Fruit fly (Drosophila melanogaster) whole organism, embryonic: Measurements from ENCODE around the gene CG10140.
A peak's percentile ranks its signal among the peaks of the same experiment; 100 is the strongest.

Experiments used
- Abd-B ChIP-seq: fragments of 200-800 bp; sonication (Bioruptor generic); optimal IDR thresholded peaks from 2 replicates; lab custom pipeline; 2018; ENCODE audit warnings: missing biosample characterization, mild to moderate bottlenecking, missing genetic modification characterization, moderate library complexity
- Atf6 ChIP-seq: fragments of 200-800 bp; sonication (Bioruptor generic); IDR thresholded peaks from 2 replicates; pipeline ENCODE4 v1.3.6; 2022; ENCODE audit warnings: missing biosample characterization, missing genetic modification characterization
- CG10209 ChIP-seq: fragments of 200-800 bp; sonication (Bioruptor generic); optimal IDR thresholded peaks from 3 replicates; lab custom pipeline; 2017; ENCODE audit warnings: missing biosample characterization, mild to moderate bottlenecking, missing genetic modification characterization, missing genetic modification reagents
- CG10565 ChIP-seq: fragments of 200-800 bp; sonication (Bioruptor generic); optimal IDR thresholded peaks from 3 replicates; lab custom pipeline; 2016; ENCODE audit warnings: missing biosample characterization, mild to moderate bottlenecking, missing genetic modification characterization
- CG12744 ChIP-seq: fragments of 200-800 bp; sonication (Bioruptor generic); optimal IDR thresholded peaks from 2 replicates; lab custom pipeline; 2016; ENCODE audit warnings: missing biosample characterization, missing genetic modification characterization
- CG15269 ChIP-seq: fragments of 200-800 bp; sonication (Bioruptor generic); optimal IDR thresholded peaks from 2 replicates; lab custom pipeline; 2018; ENCODE audit warnings: missing biosample characterization, mild to moderate bottlenecking, missing genetic modification characterization, moderate library complexity
- CG15514 ChIP-seq: fragments of 200-800 bp; sonication (Bioruptor generic); optimal IDR thresholded peaks from 3 replicates; lab custom pipeline; 2017; ENCODE audit warnings: missing biosample characterization, missing genetic modification characterization, mild to moderate bottlenecking, moderate library complexity, missing genetic modification reagents
- CG16863 ChIP-seq: fragments of 200-800 bp; sonication (Bioruptor generic); optimal IDR thresholded peaks from 3 replicates; lab custom pipeline; 2016; ENCODE audit warnings: missing biosample characterization, missing genetic modification characterization
- CG2120 ChIP-seq: fragments of 200-800 bp; sonication (Bioruptor generic); optimal IDR thresholded peaks from 3 replicates; lab custom pipeline; 2016; ENCODE audit warnings: missing biosample characterization, missing genetic modification characterization
- CG2712 ChIP-seq: fragments of 200-800 bp; optimal IDR thresholded peaks from 3 replicates; lab custom pipeline; 2019; ENCODE audit warnings: missing biosample characterization, mild to moderate bottlenecking, missing genetic modification characterization, moderate library complexity
- CG33557 ChIP-seq: fragments of 200-800 bp; sonication (Bioruptor generic); optimal IDR thresholded peaks from 2 replicates; lab custom pipeline; 2019; ENCODE audit warnings: missing biosample characterization, mild to moderate bottlenecking, missing genetic modification characterization, moderate library complexity
- CG34224 ChIP-seq: fragments of 200-800 bp; sonication (Bioruptor generic); IDR thresholded peaks from 3 replicates; pipeline ENCODE4 v1.3.6; 2022; ENCODE audit warnings: missing biosample characterization, missing genetic modification characterization; ENCODE audit not compliant: partially characterized antibody
- CG3847 ChIP-seq: fragments of 200-800 bp; sonication (Bioruptor generic); IDR thresholded peaks from 2 replicates; pipeline ENCODE4 v1.3.6; 2022; ENCODE audit warnings: missing biosample characterization, missing genetic modification characterization
- CG4617 ChIP-seq: fragments of 200-800 bp; sonication (Bioruptor generic); optimal IDR thresholded peaks from 3 replicates; lab custom pipeline; 2016; ENCODE audit warnings: missing biosample characterization, missing genetic modification characterization, borderline replicate concordance
- CG7839 ChIP-seq: fragments of 200-800 bp; sonication (Bioruptor generic); optimal IDR thresholded peaks from 3 replicates; lab custom pipeline; 2018; ENCODE audit warnings: missing biosample characterization, mild to moderate bottlenecking, missing genetic modification characterization, moderate library complexity
- CG8089 ChIP-seq: fragments of 200-800 bp; sonication (Bioruptor generic); optimal IDR thresholded peaks from 3 replicates; lab custom pipeline; 2016; ENCODE audit warnings: missing biosample characterization, missing genetic modification characterization
- CG8924 ChIP-seq: fragments of 200-800 bp; optimal IDR thresholded peaks from 3 replicates; lab custom pipeline; 2019; ENCODE audit warnings: missing biosample characterization, mild to moderate bottlenecking, missing genetic modification characterization, moderate library complexity
- CG9215 ChIP-seq: fragments of 200-800 bp; sonication (Bioruptor generic); IDR thresholded peaks from 2 replicates; pipeline ENCODE4 v1.3.6; 2022; ENCODE audit warnings: missing biosample characterization, missing genetic modification characterization
- CTCF ChIP-seq: fragments of 200-800 bp; sonication (Bioruptor generic); optimal IDR thresholded peaks from 2 replicates; lab custom pipeline; 2017; ENCODE audit warnings: missing biosample characterization, mild to moderate bottlenecking, missing genetic modification characterization, moderate library complexity
- CkIIα-i1 ChIP-seq: fragments of 200-800 bp; sonication (Bioruptor generic); IDR thresholded peaks from 2 replicates; pipeline ENCODE4 v1.3.6; 2022; ENCODE audit warnings: missing biosample characterization, missing genetic modification characterization
- Dp ChIP-seq: fragments of 200-800 bp; sonication (Bioruptor generic); optimal IDR thresholded peaks from 2 replicates; lab custom pipeline; 2018; ENCODE audit warnings: missing biosample characterization, mild to moderate bottlenecking, missing genetic modification characterization, moderate library complexity
- Dref ChIP-seq: fragments of 200-800 bp; sonication (Bioruptor generic); IDR thresholded peaks from 2 replicates; pipeline ENCODE4 v1.3.6; 2022; ENCODE audit warnings: missing biosample characterization, missing genetic modification characterization
- E2f2 ChIP-seq: fragments of 200-800 bp; sonication (Bioruptor generic); IDR thresholded peaks from 2 replicates; pipeline ENCODE4 v1.3.6; 2022; ENCODE audit warnings: missing biosample characterization, missing genetic modification characterization
- Mrtf ChIP-seq: fragments of 200-800 bp; sonication (Bioruptor generic); IDR thresholded peaks from 3 replicates; pipeline ENCODE4 v1.3.6; 2022; ENCODE audit warnings: missing biosample characterization, missing genetic modification characterization
- NFAT ChIP-seq: fragments of 200-800 bp; sonication (Bioruptor generic); IDR thresholded peaks from 2 replicates; pipeline ENCODE4 v1.3.6; 2022; ENCODE audit warnings: missing biosample characterization, missing genetic modification characterization
- Usf ChIP-seq: fragments of 200-800 bp; sonication (Bioruptor generic); optimal IDR thresholded peaks from 2 replicates; lab custom pipeline; 2017; ENCODE audit warnings: missing genotype, missing biosample characterization, missing genetic modification characterization
- ac ChIP-seq: fragments of 200-800 bp; sonication (Bioruptor generic); optimal IDR thresholded peaks from 3 replicates; lab custom pipeline; 2017; ENCODE audit warnings: missing biosample characterization, mild to moderate bottlenecking, missing genetic modification characterization
- amos ChIP-seq: fragments of 200-800 bp; sonication (Bioruptor generic); IDR thresholded peaks from 2 replicates; pipeline ENCODE4 v1.3.6; 2022; ENCODE audit warnings: missing biosample characterization, missing genetic modification characterization; ENCODE audit not compliant: partially characterized antibody
- ato ChIP-seq: fragments of 200-800 bp; sonication (Bioruptor generic); IDR thresholded peaks from 2 replicates; pipeline ENCODE4 v1.3.6; 2022; ENCODE audit warnings: missing biosample characterization, missing genetic modification characterization; ENCODE audit not compliant: partially characterized antibody
- chinmo ChIP-seq: fragments of 200-800 bp; sonication (Bioruptor generic); IDR thresholded peaks from 4 replicates; pipeline ENCODE4 v1.3.6; 2022; ENCODE audit warnings: missing biosample characterization, missing genetic modification characterization; ENCODE audit not compliant: partially characterized antibody
- chm ChIP-seq: fragments of 200-800 bp; sonication (Bioruptor generic); IDR thresholded peaks from 2 replicates; pipeline ENCODE4 v1.3.6; 2022; ENCODE audit warnings: missing biosample characterization, missing genetic modification characterization
- dysf ChIP-seq: fragments of 200-800 bp; sonication (Bioruptor generic); IDR thresholded peaks from 3 replicates; pipeline ENCODE4 v1.3.6; 2022; ENCODE audit warnings: missing biosample characterization, missing genetic modification characterization
- hbn ChIP-seq: fragments of 200-800 bp; sonication (Bioruptor generic); IDR thresholded peaks from 2 replicates; pipeline ENCODE4 v1.3.6; 2022; ENCODE audit warnings: missing biosample characterization, missing genetic modification characterization; ENCODE audit not compliant: partially characterized antibody
- her ChIP-seq: fragments of 200-800 bp; sonication (Bioruptor generic); optimal IDR thresholded peaks from 2 replicates; lab custom pipeline; 2016; ENCODE audit warnings: missing biosample characterization, missing genetic modification characterization
- lbe ChIP-seq: fragments of 200-800 bp; sonication (Bioruptor generic); optimal IDR thresholded peaks from 2 replicates; lab custom pipeline; 2016; ENCODE audit warnings: missing biosample characterization, mild to moderate bottlenecking, missing genetic modification characterization
- lilli ChIP-seq: fragments of 200-800 bp; sonication (Bioruptor generic); optimal IDR thresholded peaks from 3 replicates; lab custom pipeline; 2016; ENCODE audit warnings: missing biosample characterization, missing genetic modification characterization
- lola ChIP-seq, 3 experiments: fragments of >200 bp in 2 of 3; fragments of 200-800 bp in 1 of 3; sonication (Bioruptor generic) in 1 of 3; optimal IDR thresholded peaks; 2 replicates each; lab custom pipeline; 2017 to 2019; ENCODE audit warnings: missing biosample characterization in 3 of 3, missing genetic modification characterization in 3 of 3, mild to moderate bottlenecking in 1 of 3, moderate library complexity in 1 of 3
- maf-S ChIP-seq: fragments of 200-800 bp; sonication (Bioruptor generic); optimal IDR thresholded peaks from 2 replicates; lab custom pipeline; 2016; ENCODE audit warnings: missing biosample characterization, missing genetic modification characterization
- mam ChIP-seq: fragments of 200-800 bp; sonication (Bioruptor generic); optimal IDR thresholded peaks from 3 replicates; lab custom pipeline; 2016; ENCODE audit warnings: missing biosample characterization, missing genetic modification characterization
- onecut ChIP-seq: fragments of 200-800 bp; sonication (Bioruptor generic); IDR thresholded peaks from 2 replicates; pipeline ENCODE4 v1.3.6; 2022; ENCODE audit warnings: missing biosample characterization, missing genetic modification characterization
- pnt ChIP-seq: fragments of 200-800 bp; sonication (Bioruptor generic); optimal IDR thresholded peaks from 3 replicates; lab custom pipeline; 2016; ENCODE audit warnings: missing biosample characterization, missing genetic modification characterization
- prd ChIP-seq, 3 experiments: fragments of >200 bp in 2 of 3; fragments of 200-800 bp in 1 of 3; sonication (Bioruptor generic) in 1 of 3; optimal IDR thresholded peaks in 2 of 3; IDR thresholded peaks in 1 of 3; 2 replicates in 2 of 3; 3 replicates in 1 of 3; pipeline versions ENCODE4 v1.3.6 to Lab custom; 2017 to 2022; ENCODE audit warnings: missing biosample characterization in 1 of 3, missing genetic modification characterization in 1 of 3
- row ChIP-seq: fragments of 200-800 bp; sonication (Bioruptor generic); IDR thresholded peaks from 3 replicates; pipeline ENCODE4 v1.3.6; 2022; ENCODE audit warnings: missing biosample characterization, missing genetic modification characterization
- scrt ChIP-seq: fragments of 200-800 bp; sonication (Bioruptor generic); optimal IDR thresholded peaks from 2 replicates; lab custom pipeline; 2018; ENCODE audit warnings: missing biosample characterization, mild to moderate bottlenecking, missing genetic modification characterization, moderate library complexity
- sna ChIP-seq: fragments of 200-800 bp; sonication (Bioruptor generic); IDR thresholded peaks from 2 replicates; pipeline ENCODE4 v1.3.6; 2022; ENCODE audit warnings: missing biosample characterization, missing genetic modification characterization; ENCODE audit not compliant: partially characterized antibody
- ssp ChIP-seq: fragments of 200-800 bp; sonication (Bioruptor generic); IDR thresholded peaks from 2 replicates; pipeline ENCODE4 v1.3.6; 2022; ENCODE audit warnings: missing biosample characterization, missing genetic modification characterization
- vnd ChIP-seq: fragments of 200-800 bp; sonication (Bioruptor generic); IDR thresholded peaks from 3 replicates; pipeline ENCODE4 v1.3.6; 2022; ENCODE audit warnings: missing biosample characterization, missing genetic modification characterization; ENCODE audit not compliant: partially characterized antibody
- z ChIP-seq: fragments of 200-800 bp; sonication (Bioruptor generic); IDR thresholded peaks from 3 replicates; pipeline ENCODE4 v1.3.6; 2022; ENCODE audit warnings: missing biosample characterization, missing genetic modification characterization

Gene CG10140

dm6 chr3L:13486041-13486859, 46.0 kb upstream of the CG10140 start, which contains the start of the genes Abp1 and Tgi (continued):
- peak; percentile 59; the same call in 1 of the 2 replicates for TF ChIP-seq chm (GFP tag; lab: Robert Waterston, UW)
- no peak for TF ChIP-seq scrt (GFP tag; lab: Kevin White, UChicago)
- TF ChIP-seq mam (GFP tag; lab: Kevin White, UChicago): peak; percentile 72
- TF ChIP-seq CG33557 (GFP tag; lab: Kevin White, UChicago): no peak
- peak; percentile 27; the same call in 1 of the 2 replicates for TF ChIP-seq ssp (GFP tag; lab: Robert Waterston, UW)
- no peak for TF ChIP-seq prd (optimal IDR thresholded peaks at IDR 0.05; lab: Kevin White, UChicago)
- peak; percentile 21; the same call in 1 of the 3 replicates for TF ChIP-seq prd (GFP tag; IDR thresholded peaks at IDR 0.05; lab: Robert Waterston, UW)
- peak; percentile 80 for TF ChIP-seq onecut
- peak; percentile 95 for TF ChIP-seq amos
- TF ChIP-seq E2f2: peak; percentile 72
- TF ChIP-seq row (GFP tag; lab: Robert Waterston, UW): peak; percentile 33
- no peak for TF ChIP-seq CkIIα-i1 (GFP tag; lab: Robert Waterston, UW)
- TF ChIP-seq lilli (GFP tag; lab: Kevin White, UChicago): peak; percentile 41
- no peak for TF ChIP-seq pnt (GFP tag; lab: Kevin White, UChicago)
- peak; percentile 80; the same call in 2 of the 4 replicates for TF ChIP-seq chinmo
- peak; percentile 45; the same call in 1 of the 2 replicates for TF ChIP-seq sna (GFP tag; lab: Robert Waterston, UW)
- peak; percentile 93 for TF ChIP-seq Dref (GFP tag; lab: Robert Waterston, UW)
- peak; percentile 66 for TF ChIP-seq vnd
- TF ChIP-seq maf-S (GFP tag; lab: Kevin White, UChicago): peak; percentile 30
- TF ChIP-seq CG7839 (tag; lab: Kevin White, UChicago): peak; percentile 44
- TF ChIP-seq CG12744 (GFP tag; lab: Kevin White, UChicago): peak; percentile 15
- peak; percentile 51; the same call in 1 of the 2 replicates for TF ChIP-seq CG9215 (GFP tag; lab: Robert Waterston, UW)
- TF ChIP-seq CTCF (GFP tag; lab: Kevin White, UChicago): peak; percentile 70
- TF ChIP-seq CG15514 (GFP tag; lab: Kevin White, UChicago): peak; percentile 87
- TF ChIP-seq CG34224 (GFP tag; lab: Robert Waterston, UW): peak; percentile 77
- peak; percentile 36 for TF ChIP-seq her
- TF ChIP-seq z (GFP tag; lab: Robert Waterston, UW): 0 out of 3 replicates have a peak, but pooled peaks have one; percentile 49
- no peak for TF ChIP-seq dysf
- no peak for TF ChIP-seq ac (GFP tag; lab: Kevin White, UChicago)
- TF ChIP-seq Mrtf: no peak
- TF ChIP-seq CG10565 (GFP tag; lab: Kevin White, UChicago): no peak
- peak; percentile 67 for TF ChIP-seq CG3847
- TF ChIP-seq CG4617 (GFP tag; lab: Kevin White, UChicago): peak; percentile 80
- peak; percentile 7 for TF ChIP-seq CG2712 (tag; lab: Kevin White, UChicago)
- peak; percentile 15 for TF ChIP-seq CG8924 (tag; lab: Kevin White, UChicago)
- peak; percentile 79 for TF ChIP-seq ato (GFP tag; lab: Robert Waterston, UW)
- TF ChIP-seq CG2120: peak; percentile 71
- TF ChIP-seq CG10209: peak; percentile 15
- peak; percentile 54 for TF ChIP-seq Dp (GFP tag; lab: Kevin White, UChicago)
- no peak for TF ChIP-seq Atf6
- peak; percentile 14 for TF ChIP-seq lbe (GFP tag; lab: Kevin White, UChicago)
- peak; percentile 41 for TF ChIP-seq Abd-B (GFP tag; lab: Kevin White, UChicago)
- no peak for TF ChIP-seq CG16863 (GFP tag; lab: Kevin White, UChicago)
- TF ChIP-seq NFAT (GFP tag; lab: Robert Waterston, UW): peak; percentile 65
- TF ChIP-seq hbn (GFP tag; lab: Robert Waterston, UW): peak; percentile 64
- peak; percentile 21 for TF ChIP-seq CG15269 (tag; lab: Kevin White, UChicago)
- TF ChIP-seq CG8089 (GFP tag; lab: Kevin White, UChicago): no peak
- TF ChIP-seq lola (GFP tag; optimal IDR thresholded peaks at IDR 0.05; lab: Kevin White, UChicago): peak in 1 of 3 experiments; percentile 37
- no peak for TF ChIP-seq Usf (GFP tag; lab: Kevin White, UChicago)
